Fruit fly (Drosophila melanogaster) whole organism, embryonic: ENCODE results near the gene CG13029.

Source experiments
- Asciz ChIP-seq: fragments of 200-800 bp; sonication (Bioruptor generic); optimal IDR thresholded peaks from 2 replicates; lab custom pipeline; 2017; ENCODE audit warnings: missing biosample characterization, mild to moderate bottlenecking, missing genetic modification characterization, missing genetic modification reagents
- BEAF-32 ChIP-seq: fragments of 200-800 bp; sonication (Bioruptor generic); optimal IDR thresholded peaks from 3 replicates; lab custom pipeline; 2017; ENCODE audit warnings: missing biosample characterization, missing genetic modification characterization, mild to moderate bottlenecking, moderate library complexity, missing genetic modification reagents
- CG10979 ChIP-seq: fragments of 200-800 bp; sonication (Bioruptor generic); optimal IDR thresholded peaks from 2 replicates; lab custom pipeline; 2018; ENCODE audit warnings: missing biosample characterization, mild to moderate bottlenecking, missing genetic modification characterization, moderate library complexity
- CG11085 ChIP-seq: fragments of 200-800 bp; sonication (Bioruptor generic); IDR thresholded peaks from 2 replicates; pipeline ENCODE4 v1.3.6; 2022; ENCODE audit warnings: missing biosample characterization, missing genetic modification characterization
- CG12942 ChIP-seq: fragments of 200-800 bp; sonication (Bioruptor generic); optimal IDR thresholded peaks from 3 replicates; lab custom pipeline; 2016; ENCODE audit warnings: missing biosample characterization, missing genetic modification characterization
- CG13296 ChIP-seq: fragments of 200-800 bp; sonication (Bioruptor generic); optimal IDR thresholded peaks from 3 replicates; lab custom pipeline; 2018; ENCODE audit warnings: missing biosample characterization, mild to moderate bottlenecking, missing genetic modification characterization
- CG15011 ChIP-seq: fragments of 200-800 bp; sonication (Bioruptor generic); optimal IDR thresholded peaks from 3 replicates; lab custom pipeline; 2018; ENCODE audit warnings: missing biosample characterization, mild to moderate bottlenecking, missing genetic modification characterization
- CG15479 ChIP-seq: fragments of 200-800 bp; sonication (Bioruptor generic); optimal IDR thresholded peaks from 3 replicates; lab custom pipeline; 2019; ENCODE audit warnings: missing biosample characterization, mild to moderate bottlenecking, missing genetic modification characterization, moderate library complexity
- CG16815 ChIP-seq: fragments of 200-800 bp; sonication (Bioruptor generic); optimal IDR thresholded peaks from 3 replicates; lab custom pipeline; 2017; ENCODE audit warnings: missing biosample characterization, mild to moderate bottlenecking, missing genetic modification characterization
- CG16863 ChIP-seq: fragments of 200-800 bp; sonication (Bioruptor generic); optimal IDR thresholded peaks from 3 replicates; lab custom pipeline; 2016; ENCODE audit warnings: missing biosample characterization, missing genetic modification characterization
- CG18262 ChIP-seq: fragments of 200-800 bp; optimal IDR thresholded peaks from 3 replicates; lab custom pipeline; 2019; ENCODE audit warnings: missing biosample characterization, mild to moderate bottlenecking, missing genetic modification characterization, moderate library complexity
- CG2120 ChIP-seq: fragments of 200-800 bp; sonication (Bioruptor generic); optimal IDR thresholded peaks from 3 replicates; lab custom pipeline; 2016; ENCODE audit warnings: missing biosample characterization, missing genetic modification characterization
- CG3065 ChIP-seq: fragments of 200-800 bp; sonication (Bioruptor generic); optimal IDR thresholded peaks from 2 replicates; lab custom pipeline; 2016; ENCODE audit warnings: missing biosample characterization, missing genetic modification characterization
- CG3163 ChIP-seq: fragments of 200-800 bp; sonication (Bioruptor generic); optimal IDR thresholded peaks from 3 replicates; lab custom pipeline; 2016; ENCODE audit warnings: missing biosample characterization, missing genetic modification characterization
- CG3726 ChIP-seq: fragments of 200-800 bp; sonication (Bioruptor generic); IDR thresholded peaks from 3 replicates; pipeline ENCODE4, ENCODE4 v1.3.6; 2022; ENCODE audit warnings: missing biosample characterization, missing genetic modification characterization
- CG4617 ChIP-seq: fragments of 200-800 bp; sonication (Bioruptor generic); optimal IDR thresholded peaks from 3 replicates; lab custom pipeline; 2016; ENCODE audit warnings: missing biosample characterization, missing genetic modification characterization, borderline replicate concordance
- CG6254 ChIP-seq: fragments of 200-800 bp; sonication (Bioruptor generic); optimal IDR thresholded peaks from 3 replicates; lab custom pipeline; 2017; ENCODE audit warnings: mild to moderate bottlenecking, missing biosample characterization, missing genetic modification reagents, missing genetic modification characterization
- CG9876 ChIP-seq: fragments of 200-800 bp; sonication (Bioruptor generic); optimal IDR thresholded peaks from 2 replicates; lab custom pipeline; 2016; ENCODE audit warnings: missing biosample characterization, missing genetic modification characterization
- D ChIP-seq, 2 experiments: fragments of 200-800 bp in 1 of 2; fragments of >200 bp in 1 of 2; sonication (Bioruptor generic) in 1 of 2; optimal IDR thresholded peaks; 2 replicates in 1 of 2; 3 replicates in 1 of 2; lab custom pipeline; 2017; ENCODE audit warnings: mild to moderate bottlenecking in 1 of 2, missing biosample characterization in 1 of 2, missing genetic modification characterization in 1 of 2, missing genetic modification reagents in 1 of 2
- Dref ChIP-seq: fragments of 200-800 bp; sonication (Bioruptor generic); IDR thresholded peaks from 2 replicates; pipeline ENCODE4 v1.3.6; 2022; ENCODE audit warnings: missing biosample characterization, missing genetic modification characterization
- H2.0 ChIP-seq: fragments of 200-800 bp; sonication (Bioruptor generic); IDR thresholded peaks from 2 replicates; pipeline ENCODE4 v1.3.6; 2022; ENCODE audit warnings: missing biosample characterization, missing genetic modification characterization
- HLH4C ChIP-seq: fragments of 200-800 bp; sonication (Bioruptor generic); IDR thresholded peaks from 3 replicates; pipeline ENCODE4 v1.3.6; 2022; ENCODE audit warnings: missing biosample characterization, missing genetic modification characterization; ENCODE audit not compliant: partially characterized antibody
- Hr3 ChIP-seq: fragments of 200-800 bp; sonication (Bioruptor generic); optimal IDR thresholded peaks from 3 replicates; lab custom pipeline; 2016; ENCODE audit warnings: missing biosample characterization, missing genetic modification characterization
- Meics ChIP-seq: fragments of 200-800 bp; sonication (Bioruptor generic); optimal IDR thresholded peaks from 2 replicates; lab custom pipeline; 2017; ENCODE audit warnings: missing biosample characterization, mild to moderate bottlenecking, missing genetic modification characterization
- Nf-YA ChIP-seq: fragments of 200-800 bp; sonication (Bioruptor generic); IDR thresholded peaks from 2 replicates; pipeline ENCODE4 v1.3.6; 2022; ENCODE audit warnings: missing biosample characterization, missing genetic modification characterization
- ab ChIP-seq: fragments of 200-800 bp; sonication (Bioruptor generic); optimal IDR thresholded peaks from 2 replicates; lab custom pipeline; 2016; ENCODE audit warnings: missing biosample characterization, missing genetic modification characterization
- ac ChIP-seq: fragments of 200-800 bp; sonication (Bioruptor generic); optimal IDR thresholded peaks from 3 replicates; lab custom pipeline; 2017; ENCODE audit warnings: missing biosample characterization, mild to moderate bottlenecking, missing genetic modification characterization
- bab2 ChIP-seq: fragments of 200-800 bp; sonication (Bioruptor generic); optimal IDR thresholded peaks from 2 replicates; lab custom pipeline; 2016; ENCODE audit warnings: missing biosample characterization, missing genetic modification characterization
- bigmax ChIP-seq: fragments of 200-800 bp; sonication (Bioruptor generic); optimal IDR thresholded peaks from 2 replicates; lab custom pipeline; 2018; ENCODE audit warnings: missing biosample characterization, mild to moderate bottlenecking, missing genetic modification characterization
- br ChIP-seq: fragments of >200 bp; optimal IDR thresholded peaks from 2 replicates; lab custom pipeline; 2017
- crp ChIP-seq, 2 experiments: fragments of 200-800 bp; sonication (Bioruptor generic); optimal IDR thresholded peaks; 2 replicates in 1 of 2; 3 replicates in 1 of 2; lab custom pipeline; 2017; ENCODE audit warnings: missing biosample characterization in 2 of 2, missing genetic modification characterization in 2 of 2, mild to moderate bottlenecking in 1 of 2, moderate library complexity in 1 of 2
- cwo ChIP-seq: fragments of 200-800 bp; sonication (Bioruptor generic); optimal IDR thresholded peaks from 3 replicates; lab custom pipeline; 2017; ENCODE audit warnings: missing biosample characterization, missing genetic modification characterization, mild to moderate bottlenecking, moderate library complexity, missing genetic modification reagents
- dan ChIP-seq: fragments of 200-800 bp; sonication (Bioruptor generic); IDR thresholded peaks from 2 replicates; pipeline ENCODE4 v1.3.6; 2022; ENCODE audit warnings: missing biosample characterization, missing genetic modification characterization
- fd3F ChIP-seq: fragments of 200-800 bp; sonication (Bioruptor generic); optimal IDR thresholded peaks from 2 replicates; lab custom pipeline; 2018; ENCODE audit warnings: missing biosample characterization, mild to moderate bottlenecking, missing genetic modification characterization, moderate library complexity
- hb ChIP-seq: fragments of 200-800 bp; sonication (Bioruptor generic); IDR thresholded peaks from 3 replicates; pipeline ENCODE4 v1.3.6; 2022; ENCODE audit warnings: missing biosample characterization, missing genetic modification characterization; ENCODE audit not compliant: partially characterized antibody
- insv ChIP-seq, 2 experiments: fragments of 200-800 bp; sonication (Bioruptor generic); optimal IDR thresholded peaks; 3 replicates each; lab custom pipeline; 2016 to 2018; ENCODE audit warnings: missing biosample characterization in 2 of 2, missing genetic modification characterization in 2 of 2
- kah ChIP-seq: fragments of 200-800 bp; sonication (Bioruptor generic); optimal IDR thresholded peaks from 2 replicates; lab custom pipeline; 2018; ENCODE audit warnings: missing biosample characterization, mild to moderate bottlenecking, missing genetic modification characterization
- lilli ChIP-seq: fragments of 200-800 bp; sonication (Bioruptor generic); optimal IDR thresholded peaks from 3 replicates; lab custom pipeline; 2016; ENCODE audit warnings: missing biosample characterization, missing genetic modification characterization
- maf-S ChIP-seq: fragments of 200-800 bp; sonication (Bioruptor generic); optimal IDR thresholded peaks from 2 replicates; lab custom pipeline; 2016; ENCODE audit warnings: missing biosample characterization, missing genetic modification characterization
- pfk ChIP-seq: fragments of 200-800 bp; sonication (Bioruptor generic); optimal IDR thresholded peaks from 2 replicates; lab custom pipeline; 2018; ENCODE audit warnings: missing biosample characterization, mild to moderate bottlenecking, missing genetic modification characterization, moderate library complexity
- psq ChIP-seq: fragments of 200-800 bp; sonication (Bioruptor generic); optimal IDR thresholded peaks from 2 replicates; lab custom pipeline; 2017; ENCODE audit warnings: missing biosample characterization, missing genetic modification characterization
- pum ChIP-seq: fragments of 200-800 bp; sonication (Bioruptor generic); optimal IDR thresholded peaks from 2 replicates; lab custom pipeline; 2016; ENCODE audit warnings: missing biosample characterization, missing genetic modification characterization
- ro ChIP-seq: fragments of 200-800 bp; sonication (Bioruptor generic); IDR thresholded peaks from 2 replicates; pipeline ENCODE4 v1.3.6; 2022; ENCODE audit warnings: missing biosample characterization, missing genetic modification characterization
- sd ChIP-seq: fragments of 200-800 bp; sonication (Bioruptor generic); optimal IDR thresholded peaks from 3 replicates; lab custom pipeline; 2018; ENCODE audit warnings: missing biosample characterization, mild to moderate bottlenecking, missing genetic modification characterization, moderate library complexity
- sens ChIP-seq: fragments of 200-800 bp; sonication (Bioruptor generic); peaks from one replicate; lab custom pipeline; 2016; ENCODE audit warnings: missing biosample characterization, missing genetic modification characterization
- slbo ChIP-seq: fragments of 200-800 bp; sonication (Bioruptor generic); IDR thresholded peaks from 2 replicates; pipeline ENCODE4 v1.3.6; 2022; ENCODE audit warnings: missing biosample characterization, missing genetic modification characterization
- so ChIP-seq: fragments of 200-800 bp; sonication (Bioruptor generic); IDR thresholded peaks from 3 replicates; pipeline ENCODE4 v1.3.6; 2022; ENCODE audit warnings: missing biosample characterization, missing genetic modification characterization
- stc ChIP-seq: fragments of 200-800 bp; sonication (Bioruptor generic); IDR thresholded peaks from 2 replicates; pipeline ENCODE4 v1.3.6; 2022; ENCODE audit warnings: missing biosample characterization, missing genetic modification characterization
- trh ChIP-seq: fragments of 200-800 bp; sonication (Bioruptor generic); optimal IDR thresholded peaks from 2 replicates; lab custom pipeline; 2016; ENCODE audit warnings: missing biosample characterization, missing genetic modification characterization
- yki ChIP-seq: fragments of >200 bp; optimal IDR thresholded peaks from 3 replicates; lab custom pipeline; 2018
- z ChIP-seq: fragments of 200-800 bp; sonication (Bioruptor generic); IDR thresholded peaks from 3 replicates; pipeline ENCODE4 v1.3.6; 2022; ENCODE audit warnings: missing biosample characterization, missing genetic modification characterization

Gene CG13029

dm6 chr3L:16865123-16865831 is 4.9 kb downstream of the CG13029 start, which contains the start of gene Lmpt (continued):
- TF ChIP-seq CG3163 (GFP tag; lab: Kevin White, UChicago), result no peak
- TF ChIP-seq CG4617 (GFP tag; lab: Kevin White, UChicago), result no peak
- TF ChIP-seq CG13296 (GFP tag; lab: Kevin White, UChicago), result no peak
- no peak for TF ChIP-seq Hr3 (GFP tag; lab: Kevin White, UChicago)
- no peak for TF ChIP-seq maf-S (GFP tag; lab: Kevin White, UChicago)
- TF ChIP-seq fd3F (GFP tag; lab: Kevin White, UChicago), result no peak
- TF ChIP-seq stc (GFP tag; lab: Robert Waterston, UW), result no peak
- TF ChIP-seq CG9876 (GFP tag; lab: Kevin White, UChicago), result no peak
- no peak for TF ChIP-seq br (lab: Kevin White, UChicago)
- TF ChIP-seq CG2120 (GFP tag; lab: Kevin White, UChicago), result peak; percentile 13
- TF ChIP-seq insv (GFP tag; optimal IDR thresholded peaks at IDR 0.05; lab: Kevin White, UChicago), result peak; percentile 81 to 96
- TF ChIP-seq Meics (GFP tag; lab: Kevin White, UChicago), result no peak
- TF ChIP-seq Asciz (GFP tag; lab: Kevin White, UChicago), result no peak
- TF ChIP-seq CG16815 (GFP tag; lab: Kevin White, UChicago), result no peak
- TF ChIP-seq slbo (GFP tag; lab: Robert Waterston, UW), result no peak
- no peak for TF ChIP-seq Dref (GFP tag; lab: Robert Waterston, UW)
- TF ChIP-seq crp (GFP tag; optimal IDR thresholded peaks at IDR 0.05; lab: Kevin White, UChicago), result no peak
- no peak for TF ChIP-seq cwo (GFP tag; lab: Kevin White, UChicago)
- TF ChIP-seq hb (GFP tag; lab: Robert Waterston, UW), result no peak
- no peak for TF ChIP-seq CG15011 (GFP tag; lab: Kevin White, UChicago)
- TF ChIP-seq ro, result no peak
- no peak for TF ChIP-seq bab2
- TF ChIP-seq ab (GFP tag; lab: Kevin White, UChicago), result no peak
- no peak for TF ChIP-seq CG15479
- TF ChIP-seq yki, result no peak
- TF ChIP-seq BEAF-32 (GFP tag; lab: Kevin White, UChicago), result peak; percentile 7
- no peak for TF ChIP-seq ac
- no peak for TF ChIP-seq dan (GFP tag; lab: Robert Waterston, UW)
- TF ChIP-seq so (GFP tag; lab: Robert Waterston, UW), result no peak
- TF ChIP-seq kah (GFP tag; lab: Kevin White, UChicago), result no peak
- TF ChIP-seq H2.0 (GFP tag; lab: Robert Waterston, UW), result no peak
- TF ChIP-seq CG10979 (tag; lab: Kevin White, UChicago), result no peak
- TF ChIP-seq D (optimal IDR thresholded peaks at IDR 0.05; lab: Kevin White, UChicago), result no peak
- TF ChIP-seq D (GFP tag; optimal IDR thresholded peaks at IDR 0.05; lab: Kevin White, UChicago), result no peak
- no peak for TF ChIP-seq pum (GFP tag; lab: Kevin White, UChicago)
- TF ChIP-seq CG18262 (tag; lab: Kevin White, UChicago), result peak; percentile 3
- TF ChIP-seq psq (GFP tag; lab: Kevin White, UChicago), result no peak
- TF ChIP-seq CG3065 (GFP tag; lab: Kevin White, UChicago), result no peak
- no peak for TF ChIP-seq Nf-YA
- TF ChIP-seq pfk, result no peak
- no peak for TF ChIP-seq trh (GFP tag; lab: Kevin White, UChicago)
- no peak for TF ChIP-seq CG12942 (GFP tag; lab: Kevin White, UChicago)
- no peak for TF ChIP-seq bigmax (GFP tag; lab: Kevin White, UChicago)
- TF ChIP-seq CG6254, result no peak
- no peak for TF ChIP-seq CG3726 (GFP tag; lab: Robert Waterston, UW)
- no peak for TF ChIP-seq z (GFP tag; lab: Robert Waterston, UW)
- no peak for TF ChIP-seq sd
- no peak for TF ChIP-seq CG11085 (GFP tag; lab: Robert Waterston, UW)
- no peak for TF ChIP-seq lilli (GFP tag; lab: Kevin White, UChicago)
- TF ChIP-seq HLH4C, result no peak
- TF ChIP-seq sens (GFP tag; lab: Kevin White, UChicago), result peak; percentile 73
- no peak for TF ChIP-seq CG16863 (GFP tag; lab: Kevin White, UChicago)
